Fruit fly (Drosophila melanogaster) whole organism: ENCODE measurements around the gene CG44158.

ENCODE experiments used
- CG8478 ChIP-seq: fragments of >200 bp; optimal IDR thresholded peaks from 2 replicates; lab custom pipeline; 2018; ENCODE audit warnings: inconsistent platforms
- Dll ChIP-seq: fragments of >200 bp; optimal IDR thresholded peaks from 2 replicates; lab custom pipeline; 2017
- EcR ChIP-seq, 2 experiments: fragments of >200 bp; optimal IDR thresholded peaks; 2 replicates each; lab custom pipeline; 2017; ENCODE audit warnings: missing biosample characterization in 2 of 2, missing genetic modification characterization in 2 of 2, missing genetic modification reagents in 2 of 2
- pan ChIP-seq: fragments of >200 bp; optimal IDR thresholded peaks from 2 replicates; lab custom pipeline; 2017
- psq ChIP-seq: fragments of >200 bp; optimal IDR thresholded peaks from 2 replicates; lab custom pipeline; 2017
- usp ChIP-seq: fragments of >200 bp; optimal IDR thresholded peaks from 2 replicates; lab custom pipeline; 2017; ENCODE audit warnings: missing biosample characterization, missing genetic modification characterization, mixed read lengths

CG44158 gene

DNA sequence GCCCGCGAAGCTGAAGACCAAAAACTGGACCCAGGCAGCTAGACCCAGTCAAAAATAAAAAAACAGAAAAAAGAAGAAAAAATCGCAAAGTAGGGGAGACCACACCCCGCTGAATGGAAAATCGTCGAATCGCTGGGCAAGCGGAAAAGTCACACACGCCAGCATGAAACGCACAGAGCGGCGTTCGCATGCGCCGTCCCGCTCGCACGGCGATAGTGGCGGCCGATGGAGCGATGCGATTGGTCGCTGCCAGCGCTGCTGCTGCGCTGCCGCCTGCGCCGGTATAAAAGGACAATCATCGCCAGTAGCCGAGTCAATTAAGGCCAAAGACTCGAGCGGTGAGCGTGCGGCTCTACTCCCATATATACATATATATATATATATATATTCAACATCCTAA, 27.3 kb downstream of the CG44158 start, which contains the start of gene repo:
repo (plus strand) TSS at position 314 of the 400 bp plus-strand sequence.
- TF ChIP-seq pan (lab: Kevin White, UChicago) (no peak), EcR (GFP tag; optimal IDR thresholded peaks at IDR 0.05; lab: Kevin White, UChicago) (no peak), CG8478 (lab: Kevin White, UChicago) (no peak), Dll (no peak), usp (GFP tag; lab: Kevin White, UChicago) (no peak), psq (lab: Kevin White, UChicago) (no peak)

DNA sequence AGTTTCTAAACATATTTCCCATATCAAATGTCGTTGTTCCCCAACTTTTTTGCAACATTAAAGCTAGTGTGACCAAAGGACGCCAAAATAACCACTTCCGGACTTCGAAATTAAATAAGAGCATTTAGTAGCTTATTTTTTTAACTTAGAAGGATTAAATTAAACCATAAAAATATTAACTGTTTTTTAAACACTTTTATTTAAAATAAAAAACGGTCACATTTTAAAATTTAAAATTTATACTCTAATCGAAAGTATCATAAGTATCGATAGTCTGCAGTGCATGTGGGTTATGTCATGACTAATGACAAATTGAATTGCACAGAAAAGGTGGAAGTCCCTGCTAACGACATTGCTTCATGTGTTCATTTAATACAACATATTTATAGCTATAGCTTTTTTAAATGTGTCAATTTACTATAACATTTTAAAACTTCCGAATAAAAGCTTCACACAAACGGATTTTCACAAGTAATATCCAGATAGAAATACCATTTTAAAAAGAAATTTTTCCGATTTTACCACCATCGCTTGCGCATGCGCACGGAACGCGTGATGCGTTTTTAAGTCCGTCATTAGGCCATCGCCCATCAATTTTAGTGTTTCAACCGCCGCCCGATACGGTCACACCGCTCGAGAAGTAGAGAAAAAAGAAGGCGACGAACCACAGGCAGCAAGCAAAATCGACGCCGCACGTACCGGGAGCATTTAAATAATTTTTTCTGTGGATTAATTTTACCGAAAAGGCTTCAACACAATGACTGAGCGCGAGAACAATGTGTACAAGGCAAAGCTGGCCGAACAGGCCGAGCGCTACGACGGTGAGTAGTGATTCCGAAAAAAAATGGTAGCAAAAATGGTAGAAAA, 33.7 kb downstream of the CG44158 start, which contains the start of the genes CG7156 and 14-3-3epsilon:
CG7156 (minus strand) TSS at position 71 of the 867 bp plus-strand sequence.
14-3-3epsilon (plus strand) TSS at position 443 of the 867 bp plus-strand sequence.
- TF ChIP-seq CG8478 (lab: Kevin White, UChicago) (no peak), Dll (no peak), pan (lab: Kevin White, UChicago) (no peak), EcR (GFP tag; optimal IDR thresholded peaks at IDR 0.05; lab: Kevin White, UChicago) (no peak), psq (lab: Kevin White, UChicago) (no peak), usp (GFP tag; lab: Kevin White, UChicago) (no peak)

DNA sequence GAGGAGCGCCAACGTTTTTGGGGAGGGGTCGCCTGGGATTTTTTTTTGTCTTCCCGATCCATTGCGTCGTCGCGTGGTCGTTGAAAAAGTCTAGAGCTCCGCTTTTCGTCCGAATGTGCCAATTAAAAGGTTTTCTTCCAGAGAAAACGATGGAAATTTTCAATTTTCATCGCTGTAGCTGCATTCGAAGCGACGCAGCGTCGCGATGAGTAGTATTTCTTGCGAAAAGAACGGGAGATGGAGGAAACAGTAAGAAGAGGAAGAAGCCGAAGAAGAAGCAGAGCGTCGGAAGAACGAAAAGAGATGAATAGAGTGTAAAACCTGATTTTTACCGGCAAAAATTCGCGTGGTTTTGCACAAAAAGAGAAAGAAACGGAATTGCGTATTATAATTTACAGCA, 34.4 kb downstream of the CG44158 start:
- TF ChIP-seq usp (GFP tag; lab: Kevin White, UChicago) (no peak), pan (lab: Kevin White, UChicago) (no peak), EcR (GFP tag; optimal IDR thresholded peaks at IDR 0.05; lab: Kevin White, UChicago) (no peak), CG8478 (lab: Kevin White, UChicago) (no peak), Dll (no peak), psq (lab: Kevin White, UChicago) (no peak)

DNA sequence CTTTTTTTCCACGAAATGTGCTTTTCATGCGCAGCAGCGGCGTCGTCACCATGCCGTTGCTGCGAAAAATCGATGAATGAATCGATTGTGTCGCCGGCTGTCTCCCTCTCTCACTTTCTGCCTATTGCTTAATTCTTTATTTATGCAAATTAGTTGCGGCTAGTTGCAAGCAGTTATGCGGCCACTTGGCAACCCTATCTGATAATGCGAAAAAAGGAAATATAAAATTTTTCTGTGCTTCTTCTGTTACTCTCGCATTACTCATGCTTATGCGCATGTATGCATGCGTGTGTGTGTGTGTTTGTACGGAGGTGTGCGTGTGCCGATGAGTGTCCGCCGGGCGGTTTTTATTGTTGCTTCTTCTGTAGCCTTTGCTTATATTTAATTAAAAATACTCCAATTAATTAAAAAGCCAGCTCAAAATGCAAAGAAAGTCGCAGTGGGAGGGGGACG, 35.2 kb downstream of the CG44158 start:
- no peak for TF ChIP-seq usp (GFP tag; lab: Kevin White, UChicago)
- TF ChIP-seq psq (lab: Kevin White, UChicago): no peak
- TF ChIP-seq Dll: no peak
- TF ChIP-seq EcR (GFP tag; optimal IDR thresholded peaks at IDR 0.05; lab: Kevin White, UChicago): no peak
- no peak for TF ChIP-seq pan (lab: Kevin White, UChicago)
- no peak for TF ChIP-seq CG8478 (lab: Kevin White, UChicago)

DNA sequence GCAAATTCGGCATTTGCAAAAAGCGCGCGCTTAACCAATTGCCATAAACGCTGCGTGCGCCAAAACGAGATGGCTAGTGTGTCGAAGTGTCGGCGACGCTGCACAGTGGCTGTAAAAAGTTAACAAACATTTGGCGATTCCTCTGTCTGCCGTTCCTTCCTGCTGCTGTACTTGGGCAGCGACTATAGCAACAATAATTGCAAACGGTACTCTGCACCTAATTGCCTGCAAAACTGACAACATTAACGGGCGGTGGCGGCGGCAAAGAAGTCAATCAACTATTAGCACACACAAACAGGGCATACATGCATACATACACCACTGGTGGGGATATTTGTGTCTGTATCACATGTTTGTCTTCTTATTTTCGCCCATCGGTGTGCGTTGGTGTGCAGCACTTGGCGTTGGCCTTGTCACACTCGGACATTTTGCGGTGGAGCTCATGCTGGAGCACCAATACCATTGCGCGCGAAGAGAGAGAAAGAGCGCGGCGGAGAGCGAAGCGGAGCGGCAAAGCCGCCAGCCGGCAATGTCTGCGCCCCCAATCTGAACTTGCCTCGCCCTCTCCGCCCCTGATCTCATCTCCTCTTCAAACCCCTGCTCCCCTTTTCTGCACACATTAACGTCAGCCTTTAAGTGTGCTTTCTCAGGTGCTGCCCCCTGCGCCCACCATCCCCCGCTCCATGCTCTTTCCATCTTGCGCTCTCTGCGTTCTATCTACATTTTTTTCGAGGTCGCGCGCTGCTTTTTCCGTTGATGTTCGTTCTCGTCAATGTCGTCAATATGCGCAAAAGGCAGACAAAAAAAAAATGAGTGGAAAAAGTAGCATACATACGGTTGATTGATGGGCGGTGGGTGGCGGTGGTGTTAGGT, 35.8 kb downstream of the CG44158 start:
- TF ChIP-seq CG8478 (lab: Kevin White, UChicago) (peak; percentile 89), pan (lab: Kevin White, UChicago) (no peak), Dll (peak; percentile 93), psq (lab: Kevin White, UChicago) (no peak), EcR (GFP tag; optimal IDR thresholded peaks at IDR 0.05; lab: Kevin White, UChicago) (peak in 1 of 2 experiments; percentile 79)

DNA sequence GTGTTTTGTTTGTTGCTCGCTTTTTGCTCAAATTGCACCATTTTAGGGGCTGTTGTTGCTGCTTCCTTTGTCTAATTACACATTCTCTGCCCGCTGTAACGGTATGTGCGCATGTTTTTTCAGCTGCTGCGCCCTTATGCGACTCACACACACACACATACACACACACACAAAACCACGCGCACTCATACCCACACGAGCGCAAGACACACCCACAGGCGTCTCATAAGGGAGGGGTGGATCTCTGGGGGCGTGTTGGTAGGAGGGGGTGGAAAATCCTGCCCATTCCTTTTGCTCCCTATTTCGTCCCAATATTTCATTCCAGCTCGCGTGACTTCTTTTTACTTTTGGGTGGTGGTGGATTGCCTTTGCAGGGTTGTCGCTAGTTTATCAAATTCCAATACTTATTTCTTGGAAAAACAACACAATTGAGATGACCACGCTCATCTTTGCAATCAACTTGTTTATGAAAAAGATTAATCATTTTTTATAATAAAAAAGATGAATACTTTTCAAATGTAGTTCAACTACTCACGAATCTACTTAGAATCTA, 36.5 kb downstream of the CG44158 start:
- no peak for TF ChIP-seq usp (GFP tag; lab: Kevin White, UChicago)
- TF ChIP-seq EcR (GFP tag; optimal IDR thresholded peaks at IDR 0.05; lab: Kevin White, UChicago): no peak
- no peak for TF ChIP-seq CG8478 (lab: Kevin White, UChicago)
- no peak for TF ChIP-seq Dll
- TF ChIP-seq psq (lab: Kevin White, UChicago): no peak
- TF ChIP-seq pan (lab: Kevin White, UChicago): no peak

DNA sequence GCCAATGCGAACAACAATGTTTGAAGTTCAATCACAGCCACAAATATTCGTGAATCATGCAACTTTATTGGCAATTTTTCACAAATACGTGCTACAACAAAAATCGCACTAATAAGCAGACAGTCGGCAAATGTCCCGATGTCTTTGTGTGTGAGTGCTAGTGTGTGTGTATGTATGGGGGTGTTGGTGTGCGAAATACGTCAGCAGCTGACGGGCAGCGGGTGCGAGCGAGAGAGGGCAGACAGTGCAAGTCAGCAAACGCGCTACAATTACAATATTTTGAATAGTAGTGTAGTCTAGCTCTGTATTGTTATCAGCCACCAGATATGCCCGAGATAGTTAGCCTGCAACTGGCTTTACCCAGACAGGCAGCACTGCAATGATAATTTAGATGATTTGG, 37.5 kb downstream of the CG44158 start:
- no peak for TF ChIP-seq pan (lab: Kevin White, UChicago)
- no peak for TF ChIP-seq Dll
- no peak for TF ChIP-seq CG8478 (lab: Kevin White, UChicago)
- TF ChIP-seq EcR (GFP tag; optimal IDR thresholded peaks at IDR 0.05; lab: Kevin White, UChicago): no peak
- TF ChIP-seq usp (GFP tag; lab: Kevin White, UChicago): no peak

DNA sequence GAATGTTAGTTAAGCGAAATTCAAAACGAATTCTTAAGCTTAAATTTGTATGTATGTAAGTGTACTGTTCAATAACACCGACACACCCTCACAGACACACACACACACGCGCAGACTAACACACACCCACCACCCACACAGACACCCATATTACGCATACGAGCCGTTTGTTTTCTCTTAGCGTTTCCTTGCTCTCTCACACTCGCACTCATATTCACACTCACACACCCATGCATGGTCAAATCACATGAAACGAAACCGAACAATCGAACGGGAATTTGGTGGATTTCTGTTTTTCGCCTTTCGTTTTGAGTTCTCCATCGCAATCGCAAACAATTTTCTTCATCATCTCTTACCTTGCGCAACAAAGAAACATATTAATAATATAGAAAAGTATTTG, 40.7 kb downstream of the CG44158 start:
- TF ChIP-seq CG8478 (lab: Kevin White, UChicago): no peak
- TF ChIP-seq pan (lab: Kevin White, UChicago): no peak
- no peak for TF ChIP-seq usp (GFP tag; lab: Kevin White, UChicago)
- TF ChIP-seq EcR (GFP tag; optimal IDR thresholded peaks at IDR 0.05; lab: Kevin White, UChicago): no peak
- no peak for TF ChIP-seq Dll
- TF ChIP-seq psq (lab: Kevin White, UChicago): no peak

DNA sequence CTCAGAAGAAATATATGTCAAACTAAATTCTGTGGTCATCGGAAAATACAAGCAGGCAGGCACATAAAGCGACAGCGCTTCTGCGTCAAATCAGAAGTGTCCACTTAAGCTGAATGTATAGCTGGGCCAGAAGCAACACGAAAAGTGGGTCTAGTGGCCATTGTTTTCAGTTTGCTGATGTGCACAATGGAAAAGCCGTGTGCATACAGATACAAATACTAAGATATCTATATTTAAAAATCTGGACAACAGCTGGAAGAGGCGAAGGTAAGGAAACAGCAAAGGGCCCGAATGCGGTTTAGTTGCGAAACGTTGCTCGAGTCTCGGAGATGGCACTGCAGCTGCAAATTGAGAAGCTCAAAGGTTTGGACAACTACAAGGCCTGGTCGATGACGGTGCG, 42.2 kb downstream of the CG44158 start, which contains the start of gene CG18598:
CG18598 (plus strand) TSS at position 301 of the 400 bp plus-strand sequence.
- TF ChIP-seq EcR (GFP tag; optimal IDR thresholded peaks at IDR 0.05; lab: Kevin White, UChicago): no peak
- no peak for TF ChIP-seq Dll
- no peak for TF ChIP-seq pan (lab: Kevin White, UChicago)
- no peak for TF ChIP-seq CG8478 (lab: Kevin White, UChicago)
- TF ChIP-seq psq (lab: Kevin White, UChicago): no peak
- no peak for TF ChIP-seq usp (GFP tag; lab: Kevin White, UChicago)

DNA sequence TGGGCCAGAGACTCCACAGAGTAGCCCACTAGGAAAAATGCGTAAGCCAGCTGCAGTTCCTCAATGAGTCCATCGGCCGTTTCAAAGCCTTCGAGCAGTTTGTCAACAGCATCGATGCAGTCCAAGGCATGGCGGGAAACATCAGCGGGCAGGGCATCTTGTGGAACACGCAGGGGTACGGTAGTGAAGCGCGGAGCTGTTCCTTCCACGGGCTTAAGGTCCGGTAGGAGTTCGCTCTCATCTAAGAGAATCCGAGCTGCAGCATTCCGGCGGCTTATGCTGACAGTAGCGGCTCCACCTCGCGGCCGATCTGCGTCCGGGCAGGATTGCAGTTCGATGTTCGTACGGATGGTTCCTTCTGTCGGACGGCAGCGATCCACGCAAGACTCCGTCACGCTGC, 43.3 kb downstream of the CG44158 start:
- TF ChIP-seq CG8478 (lab: Kevin White, UChicago) (no peak), Dll (no peak), pan (lab: Kevin White, UChicago) (no peak), psq (lab: Kevin White, UChicago) (no peak), usp (GFP tag; lab: Kevin White, UChicago) (no peak), EcR (GFP tag; optimal IDR thresholded peaks at IDR 0.05; lab: Kevin White, UChicago) (no peak)
